Fruit fly (Drosophila melanogaster): ENCODE data around the gene Eig71Ef.

Gene Eig71Ef

DNA sequence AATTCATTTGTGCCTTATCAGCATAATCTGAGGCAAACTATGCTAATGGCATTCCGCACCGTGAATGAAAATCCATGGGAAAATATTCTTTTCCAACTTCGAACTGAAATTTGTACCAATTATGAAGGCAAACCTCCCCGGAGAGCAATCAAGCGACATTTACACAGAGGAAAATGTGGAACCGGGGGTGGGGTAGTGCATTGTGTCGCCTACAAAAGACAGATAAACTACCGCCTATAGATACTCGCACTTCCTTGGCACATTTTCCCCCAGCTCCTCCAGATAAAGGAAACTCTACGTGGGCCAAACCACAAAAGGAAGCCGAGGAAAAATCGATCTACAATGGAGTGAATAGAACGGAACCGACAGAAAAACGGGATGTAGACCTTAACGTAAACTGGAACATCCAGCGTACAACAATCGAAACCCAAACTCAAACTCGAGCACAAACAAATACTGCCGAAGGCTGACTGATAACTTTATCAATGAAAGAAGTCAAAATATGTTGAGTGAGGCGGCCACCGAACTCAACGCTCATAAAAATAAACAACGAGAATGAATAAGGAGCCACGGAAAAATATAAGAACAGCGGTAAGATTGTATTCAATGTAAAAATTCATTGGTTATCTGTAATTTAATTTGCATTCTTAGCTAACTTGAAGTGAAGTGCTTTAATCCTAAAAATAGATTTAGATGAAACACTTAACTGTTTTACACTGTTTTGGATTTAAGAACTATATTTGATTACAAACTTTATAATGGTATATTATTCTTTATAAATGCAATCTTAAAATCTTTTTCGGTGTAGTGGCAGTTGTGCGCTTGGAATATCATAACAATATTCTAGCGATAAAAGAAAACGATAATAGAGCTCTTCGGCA lies 33.8 kb upstream of the Eig71Ef start (continued):
- no peak for TF ChIP-seq CG11723 (GFP tag; optimal IDR thresholded peaks at IDR 0.05)
- no peak for TF ChIP-seq Mes4 (GFP tag; optimal IDR thresholded peaks at IDR 0.05)
- no peak for TF ChIP-seq sens-2 (GFP tag; IDR thresholded peaks at IDR 0.05)
- TF ChIP-seq seq (GFP tag; IDR thresholded peaks at IDR 0.05): no peak
- no peak for TF ChIP-seq E2f1 (GFP tag; IDR thresholded peaks at IDR 0.05)
- TF ChIP-seq CG33213 (GFP tag; optimal IDR thresholded peaks at IDR 0.05): no peak
- TF ChIP-seq D19B (GFP tag; optimal IDR thresholded peaks at IDR 0.05): no peak
- TF ChIP-seq grn (GFP tag; optimal IDR thresholded peaks at IDR 0.05): no peak
- no peak for TF ChIP-seq CG8478 (optimal IDR thresholded peaks at IDR 0.05)
- peak; percentile 54 for TF ChIP-seq PHDP (tag; optimal IDR thresholded peaks at IDR 0.05)
- TF ChIP-seq CG15011 (GFP tag; optimal IDR thresholded peaks at IDR 0.05): peak; percentile 20
- no peak for TF ChIP-seq CG16815 (GFP tag; optimal IDR thresholded peaks at IDR 0.05)
- no peak for TF ChIP-seq CG7963 (GFP tag; IDR thresholded peaks at IDR 0.05; ENCODE audit: partially characterized antibody)
- TF ChIP-seq Bgb (GFP tag; IDR thresholded peaks at IDR 0.05; ENCODE audit: partially characterized antibody): no peak
- no peak; the same call in 1 of the 2 replicates for TF ChIP-seq Nf-YA (GFP tag; IDR thresholded peaks at IDR 0.05)
- TF ChIP-seq gfzf (GFP tag; optimal IDR thresholded peaks at IDR 0.05): no peak
- TF ChIP-seq pnt (GFP tag; optimal IDR thresholded peaks at IDR 0.05): no peak
- TF ChIP-seq CG12236 (GFP tag; optimal IDR thresholded peaks at IDR 0.05): no peak
- TF ChIP-seq Ada2b (GFP tag; IDR thresholded peaks at IDR 0.05): peak; percentile 44
- no peak for TF ChIP-seq CG4404 (GFP tag; IDR thresholded peaks at IDR 0.05)
- TF ChIP-seq esg (GFP tag; conservative IDR thresholded peaks at IDR 0.05): peak; percentile 52
- TF ChIP-seq eyg (GFP tag; optimal IDR thresholded peaks at IDR 0.05): no peak
- TF ChIP-seq CG14014 (GFP tag; IDR thresholded peaks at IDR 0.05): peak; percentile 44; the same call in 1 of the 2 replicates
- TF ChIP-seq CG3995 (GFP tag; optimal IDR thresholded peaks at IDR 0.05): no peak
- TF ChIP-seq CG18619 (GFP tag; optimal IDR thresholded peaks at IDR 0.05): no peak
- TF ChIP-seq psq (GFP tag; optimal IDR thresholded peaks at IDR 0.05): no peak
- TF ChIP-seq CG30431 (GFP tag; optimal IDR thresholded peaks at IDR 0.05): no peak
- TF ChIP-seq insv (GFP tag; optimal IDR thresholded peaks at IDR 0.05): no peak
- TF ChIP-seq CG15696 (tag; optimal IDR thresholded peaks at IDR 0.05): peak; percentile 61
- TF ChIP-seq pb (GFP tag; optimal IDR thresholded peaks at IDR 0.05): peak; percentile 21
- TF ChIP-seq ATbp (GFP tag; optimal IDR thresholded peaks at IDR 0.05): peak; percentile 56
- no peak for TF ChIP-seq CG14860 (GFP tag; IDR thresholded peaks at IDR 0.05; ENCODE audit: partially characterized antibody)
- TF ChIP-seq fu2 (GFP tag; optimal IDR thresholded peaks at IDR 0.05): no peak
- TF ChIP-seq Deaf1 (tag; optimal IDR thresholded peaks at IDR 0.05): peak; percentile 26
- no peak for TF ChIP-seq bowl (GFP tag; IDR thresholded peaks at IDR 0.05)
- peak; percentile 14 for TF ChIP-seq pros (GFP tag; optimal IDR thresholded peaks at IDR 0.05)
- TF ChIP-seq CG5180 (GFP tag; optimal IDR thresholded peaks at IDR 0.05): no peak
- peak; percentile 47; the same call in 2 of the 3 replicates for TF ChIP-seq zfh1 (GFP tag; IDR thresholded peaks at IDR 0.05)
- no peak for TF ChIP-seq chinmo (GFP tag; IDR thresholded peaks at IDR 0.05; ENCODE audit: partially characterized antibody)
- no peak for TF ChIP-seq CG2116 (GFP tag; optimal IDR thresholded peaks at IDR 0.05)
- no peak for TF ChIP-seq rib (GFP tag; IDR thresholded peaks at IDR 0.05)
- TF ChIP-seq CG10462 (GFP tag; optimal IDR thresholded peaks at IDR 0.05): no peak
- TF ChIP-seq tll (GFP tag; optimal IDR thresholded peaks at IDR 0.05): peak in 1 of 2 experiments; percentile 47
- no peak for TF ChIP-seq CG10147 (GFP tag; optimal IDR thresholded peaks at IDR 0.05)
- no peak for TF ChIP-seq Stat92E (GFP tag; optimal IDR thresholded peaks at IDR 0.05)
- peak; percentile 63 for TF ChIP-seq CG6254 (GFP tag; optimal IDR thresholded peaks at IDR 0.05)
- TF ChIP-seq CG14667 (GFP tag; IDR thresholded peaks at IDR 0.05): no peak
- no peak for TF ChIP-seq Lpt (GFP tag; optimal IDR thresholded peaks at IDR 0.05)
- TF ChIP-seq Hr78 (GFP tag; optimal IDR thresholded peaks at IDR 0.05): peak in 1 of 2 experiments; percentile 29

All from whole organism, embryonic.